Worm (Caenorhabditis elegans): ENCODE results near the gene R10E9.2.
A peak's percentile ranks its signal among the peaks of the same experiment; 100 is the strongest.

ce11 chrIII:3916624-3917023 lies 47.5 kb downstream of the R10E9.2 start, which contains the start of gene ccdc-47:
- TF ChIP-seq unc-130 (tag; optimal IDR thresholded peaks at IDR 0.05) (peak; percentile 53), hlh-4 (tag; optimal IDR thresholded peaks at IDR 0.05) (no peak), nhr-76 (tag; optimal IDR thresholded peaks at IDR 0.05) (no peak), nhr-47 (tag; optimal IDR thresholded peaks at IDR 0.05) (peak; percentile 65), fkh-10 (GFP tag; optimal IDR thresholded peaks at IDR 0.05) (no peak), sup-37 (GFP tag; optimal IDR thresholded peaks at IDR 0.05) (no peak), lin-13 (GFP tag; optimal IDR thresholded peaks at IDR 0.05) (peak; percentile 15), grh-1 (GFP tag; IDR thresholded peaks at IDR 0.05) (0 out of 2 replicates have a peak, but pooled peaks have one; percentile 28), C04F5.9 (tag; optimal IDR thresholded peaks at IDR 0.05) (no peak), elt-3 (tag; optimal IDR thresholded peaks at IDR 0.05) (peak in 1 of 6 experiments; percentile 70), unc-62 (GFP tag; optimal IDR thresholded peaks at IDR 0.05) (no peak), nhr-28 (tag; optimal IDR thresholded peaks at IDR 0.05) (no peak)

Data from whole organism, L1 larva.